Worm (Caenorhabditis elegans): Measurements from ENCODE around the gene F23H12.10.

DNA sequence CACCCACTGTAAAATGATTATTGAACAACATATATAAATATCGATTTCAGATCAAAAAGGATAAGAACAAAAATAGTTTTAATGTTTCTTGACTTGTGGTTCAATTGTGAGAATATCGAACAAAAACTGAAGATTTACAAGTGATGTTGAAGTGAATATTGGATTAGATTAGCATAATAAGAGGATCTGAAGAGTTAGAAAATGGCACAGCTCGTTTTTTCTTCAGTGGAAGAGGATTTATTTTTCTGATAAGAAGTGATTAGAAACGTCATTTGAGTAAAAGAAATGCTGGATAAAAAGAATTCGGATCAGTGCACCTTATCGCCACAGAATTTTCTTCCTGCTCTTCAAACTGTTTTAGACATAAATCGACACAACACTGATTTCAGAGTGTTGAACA is 21.6 kb upstream of the F23H12.10 start, which contains the start of gene twk-14:
- TF ChIP-seq ama-1 (optimal IDR thresholded peaks at IDR 0.05) (no peak), ceh-13 (GFP tag; optimal IDR thresholded peaks at IDR 0.05) (no peak), ets-7 (tag; optimal IDR thresholded peaks at IDR 0.05) (no peak), hmg-4 (GFP tag; optimal IDR thresholded peaks at IDR 0.05) (no peak)

Data from whole organism, early embryonic.